Worm (Caenorhabditis elegans) whole organism, young adult: ENCODE data around the gene pptr-2.

Experiments used
- B0019.2 ChIP-seq: fragments of 200-800 bp; sonication (Bioruptor generic); conservative IDR thresholded peaks from 2 replicates; pipeline ENCODE4 v1.3.6; 2022; ENCODE audit warnings: missing genetic modification reagents, missing genetic modification characterization, missing compliant biosample characterization
- B0035.1 ChIP-seq: sonication (generic microtip); optimal IDR thresholded peaks from 2 replicates; lab custom pipeline; 2016; ENCODE audit warnings: missing genetic modification characterization, mild to moderate bottlenecking, missing compliant biosample characterization, missing genotype, missing genetic modification reagents
- B0261.1 ChIP-seq: sonication (generic microtip); optimal IDR thresholded peaks from 2 replicates; lab custom pipeline; 2016; ENCODE audit warnings: mild to moderate bottlenecking, missing genetic modification characterization, moderate library complexity, missing compliant biosample characterization
- B0336.3 ChIP-seq: fragments of 200-800 bp; sonication (Bioruptor generic); IDR thresholded peaks from 2 replicates; pipeline ENCODE4 v1.3.6; 2022; ENCODE audit warnings: missing genetic modification characterization, missing compliant biosample characterization
- C06A6.2 ChIP-seq: fragments of 200-800 bp; sonication (Bioruptor generic); conservative IDR thresholded peaks from 2 replicates; pipeline ENCODE4 v1.3.6; 2022; ENCODE audit warnings: missing genetic modification characterization, missing compliant biosample characterization
- F23B12.7 ChIP-seq: sonication (generic microtip); optimal IDR thresholded peaks from 2 replicates; lab custom pipeline; 2017; ENCODE audit warnings: missing genetic modification characterization, mild to moderate bottlenecking, missing compliant biosample characterization, antibody characterized with exemption, moderate library complexity; ENCODE audit not compliant: insufficient read depth
- F37B4.10 ChIP-seq: fragments of 200-800 bp; sonication (Bioruptor generic); IDR thresholded peaks from 2 replicates; pipeline ENCODE4 v1.3.6; 2022; ENCODE audit warnings: missing genetic modification characterization, missing compliant biosample characterization
- F39B2.1 ChIP-seq: fragments of 200-800 bp; sonication (Bioruptor generic); IDR thresholded peaks from 2 replicates; pipeline ENCODE4 v1.3.6; 2022; ENCODE audit warnings: missing genetic modification reagents, missing genetic modification characterization, missing compliant biosample characterization
- F55B11.4 ChIP-seq: sonication (generic microtip); optimal IDR thresholded peaks from 2 replicates; lab custom pipeline; 2016; ENCODE audit warnings: missing compliant biosample characterization, missing genetic modification characterization, borderline replicate concordance; ENCODE audit not compliant: insufficient read depth
- F57C9.4 ChIP-seq: sonication (generic microtip); optimal IDR thresholded peaks from 2 replicates; lab custom pipeline; 2017; ENCODE audit warnings: mild to moderate bottlenecking, missing genetic modification characterization, missing compliant biosample characterization
- Y53F4B.3 ChIP-seq: fragments of 200-800 bp; sonication (Bioruptor generic); IDR thresholded peaks from 2 replicates; pipeline ENCODE4 v1.3.6; 2022; ENCODE audit warnings: missing genetic modification reagents, missing genetic modification characterization, missing compliant biosample characterization
- Y53G8AR.9 ChIP-seq: fragments of 200-800 bp; sonication (Bioruptor generic); conservative IDR thresholded peaks from 2 replicates; pipeline ENCODE4 v1.3.6; 2022; ENCODE audit warnings: missing genetic modification reagents, missing genetic modification characterization, missing compliant biosample characterization
- Y95B8A.8 ChIP-seq: fragments of 200-800 bp; sonication (Bioruptor generic); IDR thresholded peaks from 2 replicates; pipeline ENCODE4 v1.3.6; 2022; ENCODE audit warnings: missing genetic modification reagents, missing genetic modification characterization, missing compliant biosample characterization
- atf-7 ChIP-seq: sonication (generic microtip); optimal IDR thresholded peaks from 2 replicates; lab custom pipeline; 2017; ENCODE audit warnings: mild to moderate bottlenecking, missing genetic modification characterization, missing compliant biosample characterization
- bed-1 ChIP-seq: fragments of 200-800 bp; sonication (Bioruptor generic); IDR thresholded peaks from 2 replicates; pipeline ENCODE4 v1.3.6; 2022; ENCODE audit warnings: missing genetic modification reagents, missing genetic modification characterization, missing compliant biosample characterization
- bed-2 ChIP-seq: fragments of 200-800 bp; sonication (Bioruptor generic); IDR thresholded peaks from 2 replicates; pipeline ENCODE4 v1.3.6; 2022; ENCODE audit warnings: missing genetic modification reagents, missing genetic modification characterization, missing compliant biosample characterization
- cebp-2 ChIP-seq: fragments of 200-800 bp; sonication (Bioruptor generic); IDR thresholded peaks from 2 replicates; pipeline ENCODE4 v1.3.6; 2022; ENCODE audit warnings: missing genetic modification characterization, missing compliant biosample characterization
- ceh-27 ChIP-seq: fragments of 200-800 bp; sonication (Bioruptor generic); optimal IDR thresholded peaks from 2 replicates; lab custom pipeline; 2018; ENCODE audit warnings: mild to moderate bottlenecking, missing genetic modification characterization, moderate library complexity, missing compliant biosample characterization
- chd-7 ChIP-seq: sonication (generic microtip); optimal IDR thresholded peaks from 2 replicates; lab custom pipeline; 2016; ENCODE audit warnings: mild to moderate bottlenecking, missing genetic modification characterization, moderate library complexity, missing compliant biosample characterization
- egl-18 ChIP-seq: fragments of 200-800 bp; sonication (Bioruptor generic); IDR thresholded peaks from 2 replicates; pipeline ENCODE4 v1.3.6; 2022; ENCODE audit warnings: missing genetic modification reagents, missing genetic modification characterization, missing compliant biosample characterization
- ekl-4 ChIP-seq: fragments of 200-800 bp; sonication (Bioruptor generic); IDR thresholded peaks from 2 replicates; pipeline ENCODE4 v1.3.6; 2022; ENCODE audit warnings: missing genetic modification reagents, missing genetic modification characterization, missing compliant biosample characterization
- fkh-3 ChIP-seq: sonication (generic microtip); optimal IDR thresholded peaks from 2 replicates; lab custom pipeline; 2016; ENCODE audit warnings: mild to moderate bottlenecking, missing genetic modification characterization, missing compliant biosample characterization
- him-1 ChIP-seq: sonication (generic microtip); optimal IDR thresholded peaks from 2 replicates; lab custom pipeline; 2016; ENCODE audit warnings: missing genotype, missing genetic modification reagents, missing genetic modification characterization, missing compliant biosample characterization
- hlh-26 ChIP-seq: fragments of 200-800 bp; sonication (Bioruptor generic); conservative IDR thresholded peaks from 2 replicates; pipeline ENCODE4 v1.3.6; 2022; ENCODE audit warnings: missing genetic modification reagents, missing genetic modification characterization, missing compliant biosample characterization
- hmg-20 ChIP-seq: fragments of 200-800 bp; sonication (Bioruptor generic); IDR thresholded peaks from 2 replicates; pipeline ENCODE4 v1.3.6; 2022; ENCODE audit warnings: missing genetic modification reagents, missing genetic modification characterization, missing compliant biosample characterization
- hrde-1 ChIP-seq: sonication (generic microtip); optimal IDR thresholded peaks from 2 replicates; lab custom pipeline; 2016; ENCODE audit warnings: missing genetic modification characterization, mild to moderate bottlenecking, missing compliant biosample characterization, moderate library complexity, missing genotype, missing genetic modification reagents, borderline replicate concordance
- lin-54 ChIP-seq: fragments of 200-800 bp; sonication (Bioruptor generic); optimal IDR thresholded peaks from 2 replicates; lab custom pipeline; 2018; ENCODE audit warnings: mild to moderate bottlenecking, missing genetic modification characterization, missing compliant biosample characterization
- lsy-27 ChIP-seq: sonication (generic microtip); optimal IDR thresholded peaks from 2 replicates; lab custom pipeline; 2017; ENCODE audit warnings: missing genetic modification characterization, mild to moderate bottlenecking, missing compliant biosample characterization, antibody characterized with exemption, missing genotype, borderline replicate concordance; ENCODE audit not compliant: insufficient read depth
- madf-10 ChIP-seq: sonication (generic microtip); optimal IDR thresholded peaks from 2 replicates; lab custom pipeline; 2016; ENCODE audit warnings: mild to moderate bottlenecking, missing genetic modification characterization, missing compliant biosample characterization
- nfya-1 ChIP-seq: sonication (generic microtip); optimal IDR thresholded peaks from 2 replicates; lab custom pipeline; 2017; ENCODE audit warnings: antibody characterized with exemption, missing compliant biosample characterization, missing genetic modification characterization, borderline replicate concordance; ENCODE audit not compliant: insufficient read depth
- nfya-2 ChIP-seq: fragments of 200-800 bp; sonication (Bioruptor generic); IDR thresholded peaks from 2 replicates; pipeline ENCODE4 v1.3.6; 2022; ENCODE audit warnings: missing genetic modification reagents, missing genetic modification characterization, missing compliant biosample characterization
- nfyb-1 ChIP-seq: fragments of 200-800 bp; sonication (Bioruptor generic); IDR thresholded peaks from 2 replicates; pipeline ENCODE4 v1.3.6; 2022; ENCODE audit warnings: missing genetic modification reagents, missing genetic modification characterization, missing compliant biosample characterization
- nhr-80 ChIP-seq: sonication (generic microtip); optimal IDR thresholded peaks from 2 replicates; lab custom pipeline; 2016; ENCODE audit warnings: missing genetic modification characterization, missing compliant biosample characterization
- pha-4 ChIP-seq: fragments of 150-350 bp; sonication (generic microtip); optimal IDR thresholded peaks from 2 replicates; lab custom pipeline; 2014; ENCODE audit warnings: missing biosample characterization, missing genetic modification reagents, missing genetic modification characterization
- rcor-1 ChIP-seq: fragments of 200-800 bp; sonication (Bioruptor generic); IDR thresholded peaks from 2 replicates; pipeline ENCODE4 v1.3.6; 2022; ENCODE audit warnings: missing genetic modification reagents, missing genetic modification characterization, missing compliant biosample characterization
- sdz-38 ChIP-seq: sonication (generic microtip); optimal IDR thresholded peaks from 2 replicates; lab custom pipeline; 2016; ENCODE audit warnings: missing genotype, missing genetic modification characterization, missing compliant biosample characterization
- sea-2 ChIP-seq: fragments of 200-800 bp; sonication (Bioruptor generic); IDR thresholded peaks from 2 replicates; pipeline ENCODE4 v1.3.6; 2022; ENCODE audit warnings: missing genetic modification characterization, missing compliant biosample characterization
- snpc-1.1 ChIP-seq: sonication (generic microtip); optimal IDR thresholded peaks from 2 replicates; lab custom pipeline; 2017; ENCODE audit warnings: missing genetic modification characterization, mild to moderate bottlenecking, missing compliant biosample characterization, antibody characterized with exemption, moderate library complexity, missing genotype, missing genetic modification reagents; ENCODE audit not compliant: insufficient read depth
- somi-1 ChIP-seq: fragments of 200-800 bp; sonication (Bioruptor generic); optimal IDR thresholded peaks from 2 replicates; lab custom pipeline; 2018; ENCODE audit warnings: mild to moderate bottlenecking, missing genetic modification characterization, missing compliant biosample characterization
- tbp1 ChIP-seq: fragments of 200-800 bp; sonication (Bioruptor generic); optimal IDR thresholded peaks from 2 replicates; lab custom pipeline; 2018; ENCODE audit warnings: mild to moderate bottlenecking, missing genetic modification characterization, missing compliant biosample characterization
- tlf-1 ChIP-seq: fragments of 200-800 bp; sonication (Bioruptor generic); optimal IDR thresholded peaks from 2 replicates; lab custom pipeline; 2018; ENCODE audit warnings: mild to moderate bottlenecking, missing genetic modification characterization, missing compliant biosample characterization
- unc-62 ChIP-seq: fragments of 150-350 bp; optimal IDR thresholded peaks from 2 replicates; lab custom pipeline; 2014; ENCODE audit warnings: missing biosample characterization, missing genetic modification reagents, missing genetic modification characterization
- zfh-2 ChIP-seq: fragments of 200-800 bp; sonication (Bioruptor generic); conservative IDR thresholded peaks from 2 replicates; pipeline ENCODE4 v1.3.6; 2022; ENCODE audit warnings: missing genetic modification reagents, missing genetic modification characterization, missing compliant biosample characterization
- zim-3 ChIP-seq: sonication (generic microtip); optimal IDR thresholded peaks from 2 replicates; lab custom pipeline; 2017; ENCODE audit warnings: mild to moderate bottlenecking, missing genetic modification characterization, moderate library complexity, missing compliant biosample characterization
- ztf-22 ChIP-seq: fragments of 200-800 bp; sonication (Bioruptor generic); optimal IDR thresholded peaks from 2 replicates; lab custom pipeline; 2018; ENCODE audit warnings: mild to moderate bottlenecking, missing genetic modification characterization, moderate library complexity, missing compliant biosample characterization
- ztf-26 ChIP-seq: sonication (generic microtip); optimal IDR thresholded peaks from 2 replicates; lab custom pipeline; 2017; ENCODE audit warnings: missing genetic modification characterization, missing compliant biosample characterization
- ztf-6 ChIP-seq: fragments of 200-800 bp; sonication (Bioruptor generic); IDR thresholded peaks from 2 replicates; pipeline ENCODE4 v1.3.6; 2022; ENCODE audit warnings: missing genetic modification reagents, missing genetic modification characterization, missing compliant biosample characterization

pptr-2 gene

DNA sequence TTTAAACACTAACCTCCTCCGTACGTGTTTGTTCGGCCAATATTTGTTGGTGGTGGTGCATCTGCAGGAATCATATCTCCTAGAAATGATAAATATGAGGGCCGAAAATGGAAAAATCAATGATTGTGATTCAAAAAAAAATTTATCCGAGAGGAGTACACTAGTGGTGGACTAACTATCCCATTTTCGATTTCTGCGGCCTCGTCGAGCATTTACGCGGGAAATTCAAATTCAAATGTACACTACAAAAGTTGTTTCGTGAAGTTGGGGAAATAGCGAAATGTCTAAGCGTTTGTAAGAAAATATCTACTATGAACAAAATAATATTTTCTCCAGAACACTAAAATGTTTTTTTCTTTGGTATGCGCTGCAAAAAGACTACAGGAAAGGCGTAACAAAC lies 5.4 kb downstream of the pptr-2 start (continued):
- TF ChIP-seq hrde-1: no peak
- TF ChIP-seq B0336.3 (GFP tag; lab: Robert Waterston, UW): no peak
- TF ChIP-seq madf-10 (tag; lab: Kevin White, UChicago): peak; percentile 2
- TF ChIP-seq B0019.2 (GFP tag; lab: Robert Waterston, UW): 0 out of 2 replicates have a peak, but pooled peaks have one; percentile 23
- no peak for TF ChIP-seq tlf-1 (GFP tag; lab: Kevin White, UChicago)
- no peak for TF ChIP-seq egl-18 (GFP tag; lab: Robert Waterston, UW)
- TF ChIP-seq ztf-6 (GFP tag; lab: Robert Waterston, UW): no peak
- 0 out of 2 replicates have a peak, but pooled peaks have one; percentile 49 for TF ChIP-seq hmg-20 (GFP tag; lab: Robert Waterston, UW)
- TF ChIP-seq pha-4: no peak
- TF ChIP-seq fkh-3 (tag; lab: Kevin White, UChicago): no peak
- no peak for TF ChIP-seq nfya-1 (tag; lab: Kevin White, UChicago)
- TF ChIP-seq ekl-4 (GFP tag; lab: Robert Waterston, UW): no peak
- no peak for TF ChIP-seq atf-7 (tag; lab: Kevin White, UChicago)
- no peak for TF ChIP-seq tbp1 (GFP tag; lab: Kevin White, UChicago)
- no peak for TF ChIP-seq zfh-2 (GFP tag; lab: Robert Waterston, UW)
- TF ChIP-seq him-1 (tag; lab: Kevin White, UChicago): no peak
- TF ChIP-seq ceh-27 (GFP tag; lab: Kevin White, UChicago): peak; percentile 56
- TF ChIP-seq sdz-38 (tag; lab: Kevin White, UChicago): no peak
- TF ChIP-seq F37B4.10 (GFP tag; lab: Robert Waterston, UW): no peak
- no peak for TF ChIP-seq cebp-2 (GFP tag; lab: Robert Waterston, UW)
- no peak for TF ChIP-seq sea-2 (GFP tag; lab: Robert Waterston, UW)
- no peak for TF ChIP-seq B0035.1 (tag; lab: Kevin White, UChicago)
- TF ChIP-seq C06A6.2 (GFP tag; lab: Robert Waterston, UW): no peak
- TF ChIP-seq somi-1: no peak
- 0 out of 2 replicates have a peak, but pooled peaks have one; percentile 57 for TF ChIP-seq bed-2 (GFP tag; lab: Robert Waterston, UW)
- no peak for TF ChIP-seq snpc-1.1
- no peak for TF ChIP-seq unc-62 (GFP tag; lab: Kevin White, UChicago)
- TF ChIP-seq Y95B8A.8 (GFP tag; lab: Robert Waterston, UW): no peak
- no peak for TF ChIP-seq F55B11.4 (tag; lab: Kevin White, UChicago)
- TF ChIP-seq chd-7 (tag; lab: Kevin White, UChicago): peak; percentile 9
- peak; percentile 92 for TF ChIP-seq lin-54 (GFP tag; lab: Kevin White, UChicago)
- TF ChIP-seq ztf-22 (GFP tag; lab: Kevin White, UChicago): no peak
- TF ChIP-seq hlh-26 (GFP tag; lab: Robert Waterston, UW): no peak
- no peak for TF ChIP-seq Y53F4B.3

ce11 chrV:11027740-11028139 lies 7.0 kb downstream of the pptr-2 start:
- no peak for TF ChIP-seq nfya-2 (GFP tag; lab: Robert Waterston, UW)
- no peak for TF ChIP-seq F57C9.4 (tag; lab: Kevin White, UChicago)
- TF ChIP-seq zim-3 (tag; lab: Kevin White, UChicago): no peak
- no peak for TF ChIP-seq Y53G8AR.9 (GFP tag; lab: Robert Waterston, UW)
- TF ChIP-seq Y95B8A.8 (GFP tag; lab: Robert Waterston, UW): no peak
- TF ChIP-seq hmg-20 (GFP tag; lab: Robert Waterston, UW): no peak
- TF ChIP-seq lsy-27 (tag; lab: Kevin White, UChicago): no peak
- no peak for TF ChIP-seq C06A6.2 (GFP tag; lab: Robert Waterston, UW)
- no peak for TF ChIP-seq rcor-1
- TF ChIP-seq bed-1 (GFP tag; lab: Robert Waterston, UW): no peak
- TF ChIP-seq pha-4: no peak
- no peak for TF ChIP-seq F39B2.1 (GFP tag; lab: Robert Waterston, UW)
- TF ChIP-seq nfyb-1: no peak
- TF ChIP-seq F23B12.7: no peak
- no peak for TF ChIP-seq B0261.1 (tag; lab: Kevin White, UChicago)
- no peak for TF ChIP-seq sdz-38 (tag; lab: Kevin White, UChicago)
- no peak for TF ChIP-seq ztf-26 (tag; lab: Kevin White, UChicago)
- no peak for TF ChIP-seq hrde-1
- no peak for TF ChIP-seq nhr-80
